Worm (Caenorhabditis elegans): ENCODE measurements around the gene ctsa-1.2.
A peak's percentile ranks its signal among the peaks of the same experiment; 100 is the strongest.

Gene ctsa-1.2

DNA sequence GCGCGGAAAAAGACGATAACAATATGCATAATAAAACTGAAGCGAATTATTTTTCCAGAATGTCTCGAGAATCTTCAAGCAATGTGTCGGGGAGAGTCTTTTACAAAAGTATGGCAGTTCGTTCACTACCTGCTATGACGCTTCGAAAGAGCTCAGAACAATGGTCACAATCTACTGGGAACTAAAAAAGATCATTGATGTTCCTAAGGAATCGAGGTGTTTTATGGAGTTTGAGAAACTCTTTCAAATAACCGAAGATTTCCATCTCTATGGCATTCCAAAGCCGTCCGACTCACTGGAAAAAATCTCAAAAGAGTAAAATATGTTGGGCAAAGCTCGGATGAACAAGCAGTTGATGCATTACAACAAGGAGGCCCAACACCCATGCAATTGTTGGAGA is 33.2 kb downstream of the ctsa-1.2 start, which contains the start of gene F44E5.15:
Gene F44E5.15 (plus strand): TSS at position 301 of the 400 bp plus-strand sequence.
- no peak for TF ChIP-seq efl-1 (optimal IDR thresholded peaks at IDR 0.05)
- TF ChIP-seq efl-1 (GFP tag; optimal IDR thresholded peaks at IDR 0.05 in 1 of 2): peak in 1 of 2 experiments; percentile 76
- no peak for TF ChIP-seq efl-3 (GFP tag; optimal IDR thresholded peaks at IDR 0.05)

DNA sequence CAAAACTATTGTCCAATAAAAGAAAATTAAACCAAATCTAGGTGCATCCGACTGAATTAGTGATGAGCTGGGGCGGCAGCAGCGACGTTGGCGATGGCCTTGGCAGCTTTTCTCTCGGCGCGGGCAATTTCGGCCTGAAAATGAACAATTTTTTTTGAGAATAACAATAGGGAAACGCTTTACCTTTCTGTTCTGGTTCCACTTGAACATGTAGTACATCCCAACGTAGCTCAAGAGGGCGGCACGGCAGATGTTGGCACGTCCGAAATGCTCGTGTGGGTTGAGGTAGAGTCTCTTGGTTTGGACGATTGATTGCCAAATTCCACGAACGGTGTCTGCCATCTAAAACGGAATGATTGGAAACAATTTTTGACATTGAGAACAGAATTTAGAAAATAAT is 35.1 kb downstream of the ctsa-1.2 start, which contains the start of gene F44E5.1:
Gene F44E5.1 (minus strand): TSS at position 342 of the 400 bp plus-strand sequence.
- TF ChIP-seq efl-3 (GFP tag; optimal IDR thresholded peaks at IDR 0.05) (no peak), sptf-1 (tag; optimal IDR thresholded peaks at IDR 0.05) (no peak), xbp-1 (tag; optimal IDR thresholded peaks at IDR 0.05) (no peak), hlh-4 (tag; optimal IDR thresholded peaks at IDR 0.05) (no peak), lir-3 (tag; optimal IDR thresholded peaks at IDR 0.05; ENCODE audit: poor library complexity) (no peak), dsc-1 (tag; optimal IDR thresholded peaks at IDR 0.05) (no peak), isw-1 (GFP tag; IDR thresholded peaks at IDR 0.05) (no peak), C16A3.4 (tag; optimal IDR thresholded peaks at IDR 0.05) (no peak), nhr-85 (tag) (peak; percentile 18), efl-1 (optimal IDR thresholded peaks at IDR 0.05) (no peak), efl-1 (GFP tag; optimal IDR thresholded peaks at IDR 0.05 in 1 of 2) (peak in 1 of 2 experiments; percentile 92), unc-62 (GFP tag; optimal IDR thresholded peaks at IDR 0.05) (no peak), sox-4 (tag; optimal IDR thresholded peaks at IDR 0.05) (no peak)

DNA sequence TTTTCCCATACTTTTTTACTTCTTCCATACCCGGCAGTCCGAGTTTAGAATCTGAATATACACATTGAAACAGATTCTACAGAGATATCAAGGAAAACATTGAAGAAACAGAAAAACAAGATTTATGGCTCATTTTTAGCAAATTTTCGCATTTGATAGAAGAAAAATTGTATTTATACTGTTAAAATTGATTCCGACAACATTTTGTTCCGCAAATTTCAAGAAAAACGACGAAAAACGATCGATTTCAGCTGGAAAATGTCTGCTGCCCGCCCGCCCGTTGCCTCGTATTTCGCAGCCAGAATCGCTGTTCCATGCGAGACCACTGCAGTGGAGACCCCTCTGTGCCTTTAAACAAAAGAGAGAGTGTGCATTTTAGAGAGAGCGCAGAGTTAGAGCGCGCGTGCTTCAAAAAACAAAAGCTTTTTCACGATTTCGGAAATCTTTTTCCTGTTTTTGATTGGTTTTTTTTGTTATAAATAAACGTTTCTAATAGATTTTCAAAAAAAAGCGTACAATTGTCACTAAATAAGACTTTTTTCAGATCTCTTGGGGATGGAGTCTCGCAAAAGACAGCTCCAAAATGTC is 38.8 kb downstream of the ctsa-1.2 start, which contains the start of the genes patr-1 and dna-2:
Gene patr-1 (minus strand): TSS at position 51 of the 588 bp plus-strand sequence.
Gene dna-2 (plus strand): TSS at position 538 of the 588 bp plus-strand sequence.
- peak; percentile 69 for TF ChIP-seq mep-1 (tag; optimal IDR thresholded peaks at IDR 0.05)
- TF ChIP-seq mdl-1 (tag; optimal IDR thresholded peaks at IDR 0.05): peak in 1 of 2 experiments; percentile 71
- no peak for TF ChIP-seq efl-3 (GFP tag; optimal IDR thresholded peaks at IDR 0.05)
- TF ChIP-seq hlh-4 (tag; optimal IDR thresholded peaks at IDR 0.05): no peak
- TF ChIP-seq fkh-10 (GFP tag; optimal IDR thresholded peaks at IDR 0.05): no peak
- peak; percentile 86 to 91 (median 90) for TF ChIP-seq dpl-1 (GFP tag; optimal IDR thresholded peaks at IDR 0.05)
- TF ChIP-seq elt-2 (tag; optimal IDR thresholded peaks at IDR 0.05): no peak
- peak; percentile 53 for TF ChIP-seq fos-1 (tag; optimal IDR thresholded peaks at IDR 0.05)
- no peak for TF ChIP-seq unc-30 (tag; optimal IDR thresholded peaks at IDR 0.05)
- no peak for TF ChIP-seq Y116A8C.19 (tag; optimal IDR thresholded peaks at IDR 0.05; ENCODE audit: borderline replicate concordance)
- TF ChIP-seq efl-1 (optimal IDR thresholded peaks at IDR 0.05): peak; percentile 81 to 93
- TF ChIP-seq efl-1 (GFP tag; optimal IDR thresholded peaks at IDR 0.05 in 1 of 2): peak; percentile 92 to 99
- no peak for TF ChIP-seq sox-4 (tag; optimal IDR thresholded peaks at IDR 0.05)
- TF ChIP-seq nhr-11 (tag; optimal IDR thresholded peaks at IDR 0.05): no peak
- TF ChIP-seq skn-1 (tag; optimal IDR thresholded peaks at IDR 0.05): peak; percentile 79
- no peak for TF ChIP-seq ces-1 (GFP tag; optimal IDR thresholded peaks at IDR 0.05)
- peak; percentile 55 for TF ChIP-seq snu-23 (GFP tag; optimal IDR thresholded peaks at IDR 0.05)
- peak; percentile 36 for TF ChIP-seq swsn-7 (tag; optimal IDR thresholded peaks at IDR 0.05)
- TF ChIP-seq ceh-88 (GFP tag; IDR thresholded peaks at IDR 0.05): no peak
- no peak for TF ChIP-seq nhr-237 (tag; optimal IDR thresholded peaks at IDR 0.05)
- TF ChIP-seq nhr-47 (tag; optimal IDR thresholded peaks at IDR 0.05): no peak
- peak; percentile 63 for TF ChIP-seq C16A3.4 (tag; optimal IDR thresholded peaks at IDR 0.05)
- TF ChIP-seq vab-15 (tag; optimal IDR thresholded peaks at IDR 0.05): no peak
- no peak for TF ChIP-seq ceh-63 (GFP tag; optimal IDR thresholded peaks at IDR 0.05)
- no peak for TF ChIP-seq ets-5 (GFP tag; IDR thresholded peaks at IDR 0.05)
- TF ChIP-seq tbx-2 (tag; optimal IDR thresholded peaks at IDR 0.05): peak; percentile 61
- peak; percentile 42 for TF ChIP-seq nhr-20 (tag; optimal IDR thresholded peaks at IDR 0.05)
- TF ChIP-seq egl-13 (tag; optimal IDR thresholded peaks at IDR 0.05): peak; percentile 4
- TF ChIP-seq alr-1 (tag; optimal IDR thresholded peaks at IDR 0.05; ENCODE audit: borderline replicate concordance): no peak
- TF ChIP-seq zip-4 (GFP tag; optimal IDR thresholded peaks at IDR 0.05): no peak
- TF ChIP-seq aly-2 (tag; optimal IDR thresholded peaks at IDR 0.05): no peak
- no peak for TF ChIP-seq nhr-76 (tag; optimal IDR thresholded peaks at IDR 0.05)
- TF ChIP-seq C04F5.9 (tag; optimal IDR thresholded peaks at IDR 0.05): no peak
- no peak for TF ChIP-seq fkh-4 (tag; optimal IDR thresholded peaks at IDR 0.05; ENCODE audit: borderline replicate concordance)
- no peak for TF ChIP-seq lin-39 (tag; optimal IDR thresholded peaks at IDR 0.05)
- peak in 2 of 3 experiments; percentile 60 to 79 for TF ChIP-seq ceh-82 (tag; optimal IDR thresholded peaks at IDR 0.05)
- TF ChIP-seq pag-3 (tag; optimal IDR thresholded peaks at IDR 0.05; ENCODE audit: borderline replicate concordance, insufficient read depth): no peak
- peak; percentile 21 for TF ChIP-seq fkh-8 (tag; optimal IDR thresholded peaks at IDR 0.05)
- TF ChIP-seq mab-9 (GFP tag; IDR thresholded peaks at IDR 0.05): no peak
- TF ChIP-seq unc-130 (tag; optimal IDR thresholded peaks at IDR 0.05): no peak
- no peak for TF ChIP-seq lir-3 (tag; optimal IDR thresholded peaks at IDR 0.05; ENCODE audit: poor library complexity)

Measured in whole organism, L1 larva.